Fruit fly (Drosophila melanogaster) whole organism, adult: Measurements from ENCODE around the gene TotF.

ENCODE experiments used
- CG12768 ChIP-seq: fragments of 200-800 bp; sonication (Bioruptor generic); optimal IDR thresholded peaks from 2 replicates; lab custom pipeline; 2017; ENCODE audit warnings: missing biosample characterization, missing genetic modification characterization, mild to moderate bottlenecking, moderate library complexity, missing genetic modification reagents
- CG33017 ChIP-seq: fragments of 200-800 bp; sonication (Bioruptor generic); optimal IDR thresholded peaks from 2 replicates; lab custom pipeline; 2018; ENCODE audit warnings: missing biosample characterization, mild to moderate bottlenecking, missing genetic modification characterization, moderate library complexity
- Crg-1 ChIP-seq: fragments of 200-800 bp; sonication (Bioruptor generic); optimal IDR thresholded peaks from 2 replicates; lab custom pipeline; 2016; ENCODE audit warnings: missing biosample characterization, missing genetic modification characterization
- Hr96 ChIP-seq: fragments of 200-800 bp; sonication (Bioruptor generic); optimal IDR thresholded peaks from 2 replicates; lab custom pipeline; 2016; ENCODE audit warnings: missing biosample characterization, missing genetic modification characterization
- ovo ChIP-seq: fragments of 200-800 bp; sonication (Bioruptor generic); optimal IDR thresholded peaks from 2 replicates; lab custom pipeline; 2016; ENCODE audit warnings: missing biosample characterization, missing genetic modification characterization
- toe ChIP-seq: fragments of 200-800 bp; sonication (Bioruptor generic); optimal IDR thresholded peaks from 2 replicates; lab custom pipeline; 2016; ENCODE audit warnings: missing biosample characterization, missing genetic modification characterization

DNA sequence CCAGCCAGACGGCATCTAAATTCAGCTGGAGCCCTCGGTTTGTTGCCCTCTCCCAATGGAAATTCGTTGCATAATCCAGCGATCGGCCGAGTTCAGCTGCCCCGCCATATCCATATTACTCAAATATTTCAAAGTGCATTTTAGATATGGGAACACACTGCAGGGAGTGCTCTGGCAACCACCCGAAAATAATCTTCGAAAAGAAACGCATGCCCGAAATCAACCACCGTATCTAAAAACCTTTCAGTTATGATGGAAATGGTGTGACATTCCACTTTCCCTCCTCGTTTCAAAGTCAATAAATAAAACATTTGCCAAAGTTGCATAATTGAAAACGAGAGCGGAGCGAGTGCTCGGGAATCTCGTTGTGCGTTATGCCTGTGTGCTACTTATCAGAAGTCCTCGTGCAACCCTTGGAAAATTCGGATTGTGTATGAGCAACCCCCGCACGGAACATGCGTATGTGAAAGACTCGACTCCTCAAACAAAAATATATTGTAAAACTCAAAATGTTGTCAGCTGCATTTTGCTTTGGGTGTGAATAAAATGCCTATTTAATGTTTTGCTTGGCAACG, 9.4 kb downstream of the TotF start:
- TF ChIP-seq ovo (GFP tag; lab: Kevin White, UChicago) (no peak), Hr96 (GFP tag; lab: Kevin White, UChicago) (no peak), Crg-1 (no peak), CG12768 (GFP tag; lab: Kevin White, UChicago) (no peak), toe (GFP tag; lab: Kevin White, UChicago) (no peak), CG33017 (tag; lab: Kevin White, UChicago) (no peak)
